Worm (Caenorhabditis elegans): ENCODE measurements around the gene K01A2.5.
A peak's percentile ranks its signal among the peaks of the same experiment; 100 is the strongest.

K01A2.5 gene

DNA sequence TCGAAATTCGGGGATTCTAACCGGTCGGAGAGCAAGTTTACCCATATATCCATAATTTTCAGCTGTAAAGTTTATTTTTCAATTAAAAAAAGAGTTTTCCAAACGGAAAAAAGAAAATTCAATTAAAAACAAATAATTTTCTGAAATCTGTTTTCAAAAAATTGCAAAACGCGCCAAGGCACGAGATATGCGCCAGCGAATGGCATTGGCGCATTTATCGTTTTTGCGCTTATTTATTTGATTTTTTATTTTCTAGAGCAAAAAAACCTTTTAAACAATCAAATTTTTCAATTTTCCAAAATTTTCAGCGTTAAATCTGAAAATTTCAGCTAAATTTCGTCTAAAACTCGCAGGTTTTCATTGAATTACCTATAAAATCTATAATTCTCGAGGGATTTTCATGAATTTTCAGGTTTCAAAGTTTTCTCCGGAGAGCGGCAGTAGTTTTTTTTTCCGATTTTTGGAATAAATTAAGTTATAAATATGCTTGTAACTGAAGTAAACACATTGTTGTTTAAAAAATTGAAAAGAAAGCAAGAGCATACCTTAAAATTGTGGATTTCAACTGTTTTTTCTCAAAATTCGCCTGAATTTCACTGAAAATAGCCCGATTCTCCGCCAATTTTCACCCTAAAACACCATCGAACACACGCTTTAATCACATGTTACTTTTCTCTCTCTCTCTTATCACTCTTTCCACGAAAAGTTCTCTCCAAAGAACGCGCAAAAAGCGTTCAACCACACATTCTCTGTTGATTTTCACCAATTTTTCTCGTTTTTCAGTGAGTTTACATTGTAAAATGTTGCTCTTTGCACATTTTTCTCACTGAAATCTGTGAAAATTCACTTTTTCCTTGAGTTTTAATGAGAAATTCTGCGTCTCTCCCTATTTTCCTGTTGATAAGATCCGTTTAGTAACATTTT, 15.2 kb upstream of the K01A2.5 start, which contains the start of gene B0432.10 (continued):
- no peak for TF ChIP-seq tlp-1 (tag; optimal IDR thresholded peaks at IDR 0.05)
- TF ChIP-seq elt-2 (tag; optimal IDR thresholded peaks at IDR 0.05) = peak; percentile 52
- peak; percentile 82 for TF ChIP-seq jun-1 (tag; optimal IDR thresholded peaks at IDR 0.05)
- peak; percentile 77 for TF ChIP-seq blmp-1 (tag; optimal IDR thresholded peaks at IDR 0.05)
- TF ChIP-seq egl-27 (tag; optimal IDR thresholded peaks at IDR 0.05) = no peak
- no peak for TF ChIP-seq zag-1 (tag; optimal IDR thresholded peaks at IDR 0.05)
- TF ChIP-seq nhr-76 (tag; optimal IDR thresholded peaks at IDR 0.05) = no peak
- TF ChIP-seq lsy-2 (tag; optimal IDR thresholded peaks at IDR 0.05) = peak; percentile 92
- peak; percentile 77 for TF ChIP-seq grh-1 (GFP tag; IDR thresholded peaks at IDR 0.05)
- peak in 2 of 6 experiments; percentile 68 to 92 for TF ChIP-seq elt-3 (tag; optimal IDR thresholded peaks at IDR 0.05)
- peak; percentile 55 for TF ChIP-seq fos-1 (tag; optimal IDR thresholded peaks at IDR 0.05)
- TF ChIP-seq lin-35 (GFP tag; optimal IDR thresholded peaks at IDR 0.05) = peak; percentile 95 to 97
- TF ChIP-seq fkh-8 (tag; optimal IDR thresholded peaks at IDR 0.05) = peak; percentile 80
- peak; percentile 99 for TF ChIP-seq mep-1 (tag; optimal IDR thresholded peaks at IDR 0.05)
- TF ChIP-seq egl-13 (tag; optimal IDR thresholded peaks at IDR 0.05) = peak; percentile 81
- peak; percentile 93 for TF ChIP-seq snu-23 (GFP tag; optimal IDR thresholded peaks at IDR 0.05)
- TF ChIP-seq ets-5 (GFP tag; IDR thresholded peaks at IDR 0.05) = no peak
- TF ChIP-seq unc-30 (tag; optimal IDR thresholded peaks at IDR 0.05) = no peak
- TF ChIP-seq nhr-85 (tag) = peak; percentile 90
- TF ChIP-seq tbx-2 (tag; optimal IDR thresholded peaks at IDR 0.05) = peak; percentile 87
- no peak for TF ChIP-seq mef-2 (tag; optimal IDR thresholded peaks at IDR 0.05)
- peak; percentile 69 for TF ChIP-seq nhr-11 (tag; optimal IDR thresholded peaks at IDR 0.05)
- TF ChIP-seq ceh-88 (GFP tag; IDR thresholded peaks at IDR 0.05) = 0 out of 2 replicates have a peak, but pooled peaks have one; percentile 23
- TF ChIP-seq isw-1 (GFP tag; IDR thresholded peaks at IDR 0.05) = peak; percentile 82
- TF ChIP-seq ceh-90 (tag; optimal IDR thresholded peaks at IDR 0.05) = peak; percentile 43
- TF ChIP-seq efl-1 (optimal IDR thresholded peaks at IDR 0.05) = peak; percentile 76 to 97
- TF ChIP-seq efl-1 (GFP tag; optimal IDR thresholded peaks at IDR 0.05 in 1 of 2) = peak; percentile 97 to 100
- TF ChIP-seq alr-1 (tag; optimal IDR thresholded peaks at IDR 0.05; ENCODE audit: borderline replicate concordance) = no peak
- TF ChIP-seq lin-39 (tag; optimal IDR thresholded peaks at IDR 0.05) = peak; percentile 88
- peak; percentile 89 for TF ChIP-seq nhr-20 (tag; optimal IDR thresholded peaks at IDR 0.05)
- peak; percentile 23 for TF ChIP-seq aly-2 (tag; optimal IDR thresholded peaks at IDR 0.05)
- TF ChIP-seq Y116A8C.19 (tag; optimal IDR thresholded peaks at IDR 0.05; ENCODE audit: borderline replicate concordance) = no peak
- TF ChIP-seq dpl-1 (GFP tag; optimal IDR thresholded peaks at IDR 0.05) = peak; percentile 97 to 98 (median 97)
- peak; percentile 32 for TF ChIP-seq aha-1 (tag; optimal IDR thresholded peaks at IDR 0.05)
- no peak for TF ChIP-seq ama-1 (optimal IDR thresholded peaks at IDR 0.05)

DNA sequence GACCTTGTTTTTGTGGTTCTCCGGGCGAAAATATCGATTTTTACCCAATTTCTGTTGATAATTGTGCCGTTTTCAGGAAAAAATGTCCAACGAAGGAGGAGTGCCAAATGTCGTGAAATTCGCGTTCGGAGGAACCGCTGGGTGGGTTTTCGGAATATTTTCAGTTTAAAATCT, 14.6 kb upstream of the K01A2.5 start, which contains the start of gene misc-1:
TSS of gene misc-1 (plus strand) at position 75 of the 174 bp plus-strand sequence.
- no peak for TF ChIP-seq blmp-1 (tag; optimal IDR thresholded peaks at IDR 0.05)
- TF ChIP-seq mep-1 (tag; optimal IDR thresholded peaks at IDR 0.05) = no peak
- TF ChIP-seq nhr-85 (tag) = no peak
- TF ChIP-seq F16B12.6 (tag; optimal IDR thresholded peaks at IDR 0.05) = no peak
- no peak for TF ChIP-seq pag-3 (tag; optimal IDR thresholded peaks at IDR 0.05; ENCODE audit: borderline replicate concordance, insufficient read depth)
- no peak for TF ChIP-seq mef-2 (tag; optimal IDR thresholded peaks at IDR 0.05)
- no peak for TF ChIP-seq zag-1 (tag; optimal IDR thresholded peaks at IDR 0.05)
- TF ChIP-seq skn-1 (tag; optimal IDR thresholded peaks at IDR 0.05) = no peak
- TF ChIP-seq xbp-1 (tag; optimal IDR thresholded peaks at IDR 0.05) = no peak
- no peak for TF ChIP-seq lin-39 (tag; optimal IDR thresholded peaks at IDR 0.05)
- TF ChIP-seq nhr-19 (GFP tag; conservative IDR thresholded peaks at IDR 0.05) = no peak
- TF ChIP-seq egl-27 (tag; optimal IDR thresholded peaks at IDR 0.05) = no peak
- no peak for TF ChIP-seq lin-14 (GFP tag; optimal IDR thresholded peaks at IDR 0.05)
- TF ChIP-seq hlh-4 (tag; optimal IDR thresholded peaks at IDR 0.05) = no peak
- no peak for TF ChIP-seq nhr-47 (tag; optimal IDR thresholded peaks at IDR 0.05)
- TF ChIP-seq snpc-4 (tag; optimal IDR thresholded peaks at IDR 0.05) = no peak
- TF ChIP-seq lin-35 (GFP tag; optimal IDR thresholded peaks at IDR 0.05) = no peak
- no peak for TF ChIP-seq elt-3 (tag; optimal IDR thresholded peaks at IDR 0.05)
- TF ChIP-seq unc-30 (tag; optimal IDR thresholded peaks at IDR 0.05) = no peak
